Worm (Caenorhabditis elegans) whole organism, young adult: ENCODE measurements around the gene T11G6.5.

Source experiments
- F49E8.2 ChIP-seq: sonication (generic microtip); optimal IDR thresholded peaks from 3 replicates; lab custom pipeline; 2017; ENCODE audit warnings: missing genetic modification characterization, mild to moderate bottlenecking, missing compliant biosample characterization, antibody characterized with exemption, moderate library complexity; ENCODE audit not compliant: insufficient read depth
- Y95B8A.8 ChIP-seq: fragments of 200-800 bp; sonication (Bioruptor generic); IDR thresholded peaks from 2 replicates; pipeline ENCODE4 v1.3.6; 2022; ENCODE audit warnings: missing genetic modification reagents, missing genetic modification characterization, missing compliant biosample characterization
- egrh-3 ChIP-seq: fragments of 200-800 bp; sonication (Bioruptor generic); IDR thresholded peaks from 2 replicates; pipeline ENCODE4 v1.3.6; 2022; ENCODE audit warnings: missing genetic modification reagents, missing genetic modification characterization, missing compliant biosample characterization
- sdz-38 ChIP-seq: sonication (generic microtip); optimal IDR thresholded peaks from 2 replicates; lab custom pipeline; 2016; ENCODE audit warnings: missing genotype, missing genetic modification characterization, missing compliant biosample characterization

DNA sequence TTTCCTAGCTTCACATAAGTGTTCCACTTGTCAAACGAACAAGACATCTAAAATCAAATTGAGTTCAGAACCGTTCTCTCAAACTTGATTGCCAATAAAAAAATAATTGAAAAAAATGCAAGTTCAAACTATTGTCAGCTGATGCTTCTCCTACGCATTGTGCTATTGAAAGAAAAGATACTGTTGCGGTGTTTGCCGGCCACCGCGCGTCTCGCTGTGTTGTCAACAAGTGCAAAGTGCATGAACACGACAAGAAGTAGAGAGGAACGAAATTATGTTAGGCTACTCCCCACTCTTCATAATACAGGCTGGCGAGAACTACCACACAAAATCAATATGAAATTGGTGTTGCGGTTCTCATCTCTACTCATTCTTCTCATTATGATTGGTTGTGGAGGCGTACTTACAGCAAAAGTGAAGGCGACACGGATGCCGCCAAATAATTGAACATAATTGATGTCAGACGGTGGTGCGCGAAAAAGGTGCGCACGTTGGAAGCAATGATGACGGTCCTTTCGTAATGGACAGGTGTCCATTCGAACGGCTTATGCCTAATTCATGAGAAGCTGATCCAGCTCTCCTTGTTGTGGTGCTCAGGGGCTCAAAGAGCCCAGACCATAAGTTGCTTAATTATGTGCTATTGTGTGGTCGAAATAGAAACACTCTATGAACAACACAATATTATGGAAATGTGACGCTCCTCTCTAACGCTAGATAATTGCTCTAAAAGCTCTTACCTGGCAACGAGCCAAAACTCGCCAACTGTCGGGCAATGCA is 25.0 kb upstream of the T11G6.5 start:
- TF ChIP-seq egrh-3 (GFP tag; lab: Robert Waterston, UW) (no peak), Y95B8A.8 (GFP tag; lab: Robert Waterston, UW) (no peak), sdz-38 (tag; lab: Kevin White, UChicago) (no peak), F49E8.2 (tag; lab: Kevin White, UChicago) (no peak)
